Worm (Caenorhabditis elegans) whole organism, L3 larva: Measurements from ENCODE around the gene T01G5.8.

Source experiments
- R02D3.7 ChIP-seq: fragments of 150-350 bp; optimal IDR thresholded peaks from 2 replicates; lab custom pipeline; 2014; ENCODE audit warnings: missing biosample characterization, missing genetic modification characterization
- ZK546.5 ChIP-seq: sonication (generic microtip); optimal IDR thresholded peaks from 2 replicates; lab custom pipeline; 2017; ENCODE audit warnings: missing biosample characterization, missing genetic modification characterization
- aly-2 ChIP-seq: fragments of 150-350 bp; optimal IDR thresholded peaks from 2 replicates; lab custom pipeline; 2014; ENCODE audit warnings: missing biosample characterization, missing genetic modification characterization
- ama-1 ChIP-seq: fragments of 150-350 bp; optimal IDR thresholded peaks from 2 replicates; lab custom pipeline; 2018
- ceh-16 ChIP-seq: sonication (generic microtip); optimal IDR thresholded peaks from 2 replicates; lab custom pipeline; 2017; ENCODE audit warnings: missing biosample characterization, missing genetic modification characterization
- ceh-28 ChIP-seq: fragments of 150-350 bp; optimal IDR thresholded peaks from 2 replicates; lab custom pipeline; 2014; ENCODE audit warnings: missing biosample characterization, missing genetic modification reagents, missing genetic modification characterization
- ceh-82 ChIP-seq: fragments of 150-350 bp; optimal IDR thresholded peaks from 2 replicates; lab custom pipeline; 2014; ENCODE audit warnings: missing biosample characterization, missing genetic modification characterization
- daf-12 ChIP-seq: fragments of 150-350 bp; optimal IDR thresholded peaks from 2 replicates; lab custom pipeline; 2014; ENCODE audit warnings: missing biosample characterization, missing genetic modification reagents, missing genetic modification characterization
- egl-5 ChIP-seq: fragments of 150-350 bp; optimal IDR thresholded peaks from 2 replicates; lab custom pipeline; 2017; ENCODE audit warnings: missing biosample characterization, missing genetic modification reagents, missing genetic modification characterization, inconsistent platforms
- elt-1 ChIP-seq: fragments of 150-350 bp; optimal IDR thresholded peaks from 2 replicates; lab custom pipeline; 2014; ENCODE audit warnings: missing biosample characterization, missing genetic modification characterization
- elt-2 ChIP-seq: sonication (generic microtip); optimal IDR thresholded peaks from 2 replicates; lab custom pipeline; 2016; ENCODE audit warnings: missing genetic modification reagents, mild to moderate bottlenecking, missing genetic modification characterization, missing compliant biosample characterization
- elt-3 ChIP-seq, 3 experiments: fragments of 150-350 bp in 1 of 3; sonication (generic microtip) in 2 of 3; optimal IDR thresholded peaks; 2 replicates in 2 of 3; 4 replicates in 1 of 3; lab custom pipeline; 2014 to 2017; ENCODE audit warnings: missing biosample characterization in 3 of 3, missing genetic modification characterization in 3 of 3
- fkh-10 ChIP-seq: sonication (generic microtip); optimal IDR thresholded peaks from 2 replicates; lab custom pipeline; 2017; ENCODE audit warnings: missing biosample characterization, missing genetic modification reagents, missing genetic modification characterization
- fkh-2 ChIP-seq: fragments of 150-350 bp; optimal IDR thresholded peaks from 2 replicates; lab custom pipeline; 2014; ENCODE audit warnings: missing biosample characterization, missing genetic modification reagents, missing genetic modification characterization
- fos-1 ChIP-seq: fragments of 150-350 bp; optimal IDR thresholded peaks from 2 replicates; lab custom pipeline; 2014; ENCODE audit warnings: missing biosample characterization, missing genetic modification characterization
- jun-1 ChIP-seq: fragments of 150-350 bp; optimal IDR thresholded peaks from 2 replicates; lab custom pipeline; 2014; ENCODE audit warnings: missing biosample characterization, missing genetic modification reagents, missing genetic modification characterization
- lin-15B ChIP-seq: fragments of 150-350 bp; optimal IDR thresholded peaks from 2 replicates; lab custom pipeline; 2014; ENCODE audit warnings: missing biosample characterization, missing genetic modification characterization
- lin-39 ChIP-seq: fragments of 150-350 bp; optimal IDR thresholded peaks from 2 replicates; lab custom pipeline; 2018; ENCODE audit warnings: missing biosample characterization, missing genetic modification reagents, missing genetic modification characterization
- lsy-12 ChIP-seq: sonication (generic microtip); optimal IDR thresholded peaks from 2 replicates; lab custom pipeline; 2016; ENCODE audit warnings: mild to moderate bottlenecking, missing genetic modification characterization, missing compliant biosample characterization
- mml-1 ChIP-seq: fragments of 150-350 bp; sonication (generic microtip); optimal IDR thresholded peaks from 3 replicates; lab custom pipeline; 2014; ENCODE audit warnings: missing biosample characterization, missing genetic modification characterization
- nfya-1 ChIP-seq: sonication (generic microtip); optimal IDR thresholded peaks from 2 replicates; lab custom pipeline; 2017; ENCODE audit warnings: missing genetic modification characterization, mild to moderate bottlenecking, missing compliant biosample characterization, antibody characterized with exemption, moderate library complexity; ENCODE audit not compliant: insufficient read depth
- nhr-11 ChIP-seq: fragments of 150-350 bp; optimal IDR thresholded peaks from 2 replicates; lab custom pipeline; 2014; ENCODE audit warnings: missing biosample characterization, missing genetic modification characterization
- nhr-12 ChIP-seq: fragments of 150-350 bp; optimal IDR thresholded peaks from 2 replicates; lab custom pipeline; 2014; ENCODE audit warnings: missing biosample characterization, missing genetic modification characterization
- nhr-23 ChIP-seq: fragments of 150-350 bp; optimal IDR thresholded peaks from 2 replicates; lab custom pipeline; 2014; ENCODE audit warnings: missing biosample characterization, missing genetic modification reagents, missing genetic modification characterization
- nhr-25 ChIP-seq: sonication (generic microtip); optimal IDR thresholded peaks from 2 replicates; lab custom pipeline; 2017; ENCODE audit warnings: missing biosample characterization, missing genetic modification characterization
- nhr-28 ChIP-seq: fragments of 150-350 bp; optimal IDR thresholded peaks from 2 replicates; lab custom pipeline; 2014; ENCODE audit warnings: missing biosample characterization, missing genetic modification characterization
- nhr-67 ChIP-seq: fragments of 150-350 bp; optimal IDR thresholded peaks from 2 replicates; lab custom pipeline; 2014; ENCODE audit warnings: missing biosample characterization, missing genetic modification characterization
- nhr-76 ChIP-seq: fragments of 150-350 bp; sonication (generic microtip); optimal IDR thresholded peaks from 5 replicates; lab custom pipeline; 2014; ENCODE audit warnings: missing biosample characterization, missing genetic modification characterization
- pha-4 ChIP-seq: fragments of 150-350 bp; optimal IDR thresholded peaks from 2 replicates; lab custom pipeline; 2014; ENCODE audit warnings: missing biosample characterization, missing genetic modification reagents, missing genetic modification characterization
- pqm-1 ChIP-seq: fragments of 150-350 bp; optimal IDR thresholded peaks from 2 replicates; lab custom pipeline; 2017; ENCODE audit warnings: missing biosample characterization, missing genetic modification characterization, inconsistent platforms
- skn-1 ChIP-seq: fragments of 150-350 bp; optimal IDR thresholded peaks from 2 replicates; lab custom pipeline; 2014; ENCODE audit warnings: missing biosample characterization, missing genetic modification characterization
- snpc-4 ChIP-seq: fragments of 150-350 bp; optimal IDR thresholded peaks from 2 replicates; lab custom pipeline; 2014; ENCODE audit warnings: missing biosample characterization, missing genetic modification characterization
- tbx-2 ChIP-seq: sonication (generic microtip); optimal IDR thresholded peaks from 2 replicates; lab custom pipeline; 2016; ENCODE audit warnings: mild to moderate bottlenecking, missing genetic modification characterization, missing compliant biosample characterization
- unc-39 ChIP-seq: sonication (generic microtip); optimal IDR thresholded peaks from 4 replicates; lab custom pipeline; 2017; ENCODE audit warnings: missing biosample characterization, missing genetic modification characterization
- unc-62 ChIP-seq: fragments of 150-350 bp; sonication (generic microtip); optimal IDR thresholded peaks from 4 replicates; lab custom pipeline; 2014; ENCODE audit warnings: missing biosample characterization, missing genetic modification reagents, missing genetic modification characterization
- zag-1 ChIP-seq: fragments of 150-350 bp; optimal IDR thresholded peaks from 2 replicates; lab custom pipeline; 2014; ENCODE audit warnings: missing biosample characterization, missing genetic modification characterization
- ztf-11 ChIP-seq: fragments of 150-350 bp; optimal IDR thresholded peaks from 2 replicates; lab custom pipeline; 2014; ENCODE audit warnings: missing biosample characterization, missing genetic modification characterization
- ztf-4 ChIP-seq: fragments of 150-350 bp; optimal IDR thresholded peaks from 2 replicates; lab custom pipeline; 2014; ENCODE audit warnings: missing biosample characterization, missing genetic modification characterization

Gene T01G5.8

DNA sequence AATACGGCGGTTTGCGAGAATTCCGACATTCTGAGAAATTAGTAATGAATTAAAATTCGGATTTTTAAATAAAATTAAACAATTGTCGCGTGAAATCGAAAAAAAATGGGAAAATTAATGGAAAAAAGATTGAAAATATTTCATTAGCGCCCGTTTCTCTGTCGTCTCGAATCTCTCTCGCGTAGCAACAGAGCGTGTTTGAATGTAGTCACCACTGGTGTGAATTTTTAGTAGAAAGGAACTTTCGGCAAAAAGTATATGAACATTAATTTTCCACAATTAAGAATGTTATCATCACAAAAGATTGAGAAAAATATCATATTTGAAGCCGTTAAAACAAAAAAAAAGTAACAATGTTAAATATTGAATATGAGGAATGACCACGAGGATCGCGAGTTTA lies 20.7 kb downstream of the T01G5.8 start, which contains the start of gene aipl-1:
aipl-1 (minus strand) TSS at position 30 of the 400 bp plus-strand sequence.
- TF ChIP-seq nhr-11 (tag; lab: Kevin White, UChicago), result no peak
- TF ChIP-seq pha-4 (tag; lab: Kevin White, UChicago), result peak; percentile 95
- peak; percentile 43 for TF ChIP-seq elt-2 (tag; lab: Kevin White, UChicago)
- TF ChIP-seq ceh-82 (tag; lab: Kevin White, UChicago), result peak; percentile 34
- TF ChIP-seq fkh-10, result peak; percentile 60
- peak; percentile 84 for TF ChIP-seq nfya-1 (tag; lab: Kevin White, UChicago)
- peak in 1 of 3 experiments; percentile 66 for TF ChIP-seq elt-3 (tag; optimal IDR thresholded peaks at IDR 0.05; lab: Kevin White, UChicago)
- TF ChIP-seq egl-5 (tag; lab: Kevin White, UChicago), result peak; percentile 21
- peak; percentile 74 for TF ChIP-seq pqm-1
- peak; percentile 9 for TF ChIP-seq skn-1 (tag; lab: Kevin White, UChicago)
- TF ChIP-seq ama-1 (lab: Kevin White, UChicago), result no peak
- peak; percentile 42 for TF ChIP-seq ceh-28
- TF ChIP-seq lin-39 (tag; lab: Kevin White, UChicago), result peak; percentile 53
- TF ChIP-seq jun-1, result peak; percentile 39
- no peak for TF ChIP-seq nhr-12 (tag; lab: Kevin White, UChicago)
- TF ChIP-seq R02D3.7 (tag; lab: Kevin White, UChicago), result peak; percentile 69
- peak; percentile 75 for TF ChIP-seq nhr-23
- TF ChIP-seq lin-15B, result peak; percentile 94
- TF ChIP-seq nhr-25, result peak; percentile 66
- TF ChIP-seq fos-1 (tag; lab: Kevin White, UChicago), result no peak
- TF ChIP-seq snpc-4 (tag; lab: Kevin White, UChicago), result peak; percentile 79
- no peak for TF ChIP-seq lsy-12 (tag; lab: Kevin White, UChicago)
- no peak for TF ChIP-seq nhr-76 (tag; lab: Kevin White, UChicago)
- TF ChIP-seq tbx-2 (tag; lab: Kevin White, UChicago), result no peak

DNA sequence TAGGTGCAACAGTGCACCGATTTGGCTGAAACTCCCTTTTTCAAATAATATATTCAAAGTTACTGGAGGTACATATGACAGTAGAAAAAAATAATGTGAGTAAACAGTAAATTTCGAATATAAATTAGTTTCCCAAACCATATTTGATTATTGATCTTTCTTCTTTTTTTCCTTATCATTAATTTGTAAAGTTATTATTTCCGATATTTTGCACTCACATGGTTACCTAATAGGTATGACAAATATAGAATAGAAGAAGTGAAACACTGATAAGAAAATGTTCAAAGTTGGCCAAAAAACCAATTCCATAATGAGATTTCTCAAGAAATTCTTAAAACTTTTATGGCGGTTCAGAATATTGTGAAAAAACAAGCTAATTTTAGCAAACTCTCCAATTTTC lies 23.7 kb downstream of the T01G5.8 start:
- no peak for TF ChIP-seq ztf-11
- no peak for TF ChIP-seq unc-39 (tag; lab: Kevin White, UChicago)
- TF ChIP-seq pqm-1, result peak; percentile 53
- no peak for TF ChIP-seq nhr-12 (tag; lab: Kevin White, UChicago)
- TF ChIP-seq elt-1 (tag; lab: Kevin White, UChicago), result no peak
- no peak for TF ChIP-seq nhr-23
- no peak for TF ChIP-seq nhr-28 (tag; lab: Kevin White, UChicago)
- peak; percentile 53 for TF ChIP-seq elt-2 (tag; lab: Kevin White, UChicago)
- no peak for TF ChIP-seq lin-39 (tag; lab: Kevin White, UChicago)
- TF ChIP-seq fkh-10, result no peak
- TF ChIP-seq unc-62 (GFP tag; lab: Kevin White, UChicago), result no peak
- TF ChIP-seq egl-5 (tag; lab: Kevin White, UChicago), result no peak
- peak; percentile 60 for TF ChIP-seq pha-4 (tag; lab: Kevin White, UChicago)
- no peak for TF ChIP-seq elt-3 (tag; optimal IDR thresholded peaks at IDR 0.05; lab: Kevin White, UChicago)
- no peak for TF ChIP-seq ceh-16

DNA sequence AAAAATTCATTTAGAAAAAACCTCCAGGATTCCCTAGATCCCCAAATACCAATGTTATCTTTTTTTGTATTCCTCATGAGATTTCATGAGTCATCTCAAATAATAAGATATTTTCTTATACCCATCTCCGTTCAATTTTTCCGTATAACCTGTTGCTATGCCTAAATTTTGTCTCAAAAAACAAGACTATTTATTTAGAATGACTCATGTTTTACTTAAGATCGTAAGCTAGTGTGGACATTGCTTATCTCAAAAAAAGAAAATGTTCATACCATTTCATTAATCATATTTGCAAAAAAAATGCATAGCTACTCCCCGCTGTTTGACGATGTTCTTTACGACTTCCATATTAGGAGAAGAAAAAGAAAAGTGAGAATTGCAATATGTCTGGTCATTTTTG lies 24.2 kb downstream of the T01G5.8 start, which contains the start of gene K08F9.3:
K08F9.3 (plus strand) TSS at position 301 of the 400 bp plus-strand sequence.
- TF ChIP-seq elt-1 (tag; lab: Kevin White, UChicago), result no peak
- TF ChIP-seq elt-2 (tag; lab: Kevin White, UChicago), result no peak
- TF ChIP-seq nhr-28 (tag; lab: Kevin White, UChicago), result no peak
- no peak for TF ChIP-seq daf-12 (tag; lab: Kevin White, UChicago)
- TF ChIP-seq lin-15B, result no peak
- TF ChIP-seq R02D3.7 (tag; lab: Kevin White, UChicago), result no peak
- no peak for TF ChIP-seq skn-1 (tag; lab: Kevin White, UChicago)
- no peak for TF ChIP-seq nhr-25
- no peak for TF ChIP-seq ZK546.5
- TF ChIP-seq ztf-4, result no peak
- TF ChIP-seq mml-1 (tag; lab: Kevin White, UChicago), result no peak
- TF ChIP-seq nhr-67 (tag; lab: Kevin White, UChicago), result no peak
- no peak for TF ChIP-seq nhr-76 (tag; lab: Kevin White, UChicago)
- TF ChIP-seq nhr-12 (tag; lab: Kevin White, UChicago), result no peak
- no peak for TF ChIP-seq aly-2 (tag; lab: Kevin White, UChicago)
- no peak for TF ChIP-seq fkh-2 (tag; lab: Kevin White, UChicago)
- TF ChIP-seq zag-1 (tag; lab: Kevin White, UChicago), result no peak
- TF ChIP-seq ceh-82 (tag; lab: Kevin White, UChicago), result no peak
- no peak for TF ChIP-seq ceh-28
- no peak for TF ChIP-seq unc-62 (GFP tag; lab: Kevin White, UChicago)
